Fruit fly (Drosophila melanogaster) whole organism, embryonic: ENCODE measurements around the gene ImpE1.

Source experiments
- Atf3 ChIP-seq: fragments of 200-800 bp; sonication (Bioruptor generic); optimal IDR thresholded peaks from 3 replicates; lab custom pipeline; 2016; ENCODE audit warnings: missing biosample characterization, missing genetic modification characterization
- Atf6 ChIP-seq: fragments of 200-800 bp; sonication (Bioruptor generic); IDR thresholded peaks from 2 replicates; pipeline ENCODE4 v1.3.6; 2022; ENCODE audit warnings: missing biosample characterization, missing genetic modification characterization
- BEAF-32 ChIP-seq: fragments of 200-800 bp; sonication (Bioruptor generic); optimal IDR thresholded peaks from 3 replicates; lab custom pipeline; 2017; ENCODE audit warnings: missing biosample characterization, missing genetic modification characterization, mild to moderate bottlenecking, moderate library complexity, missing genetic modification reagents
- Bdp1 ChIP-seq: fragments of 200-800 bp; sonication (Bioruptor generic); optimal IDR thresholded peaks from 3 replicates; lab custom pipeline; 2016; ENCODE audit warnings: missing biosample characterization, missing genetic modification characterization
- Bgb ChIP-seq: fragments of 200-800 bp; sonication (Bioruptor generic); IDR thresholded peaks from 2 replicates; pipeline ENCODE4 v1.3.6; 2022; ENCODE audit warnings: missing biosample characterization, missing genetic modification characterization; ENCODE audit not compliant: partially characterized antibody
- CG10147 ChIP-seq: fragments of 200-800 bp; sonication (Bioruptor generic); optimal IDR thresholded peaks from 2 replicates; lab custom pipeline; 2019; ENCODE audit warnings: missing biosample characterization, mild to moderate bottlenecking, missing genetic modification characterization, moderate library complexity
- CG11723 ChIP-seq: fragments of 200-800 bp; sonication (Bioruptor generic); optimal IDR thresholded peaks from 2 replicates; lab custom pipeline; 2017; ENCODE audit warnings: missing biosample characterization, mild to moderate bottlenecking, missing genetic modification characterization
- CG1233 ChIP-seq: fragments of 200-800 bp; sonication (Bioruptor generic); optimal IDR thresholded peaks from 4 replicates; lab custom pipeline; 2018; ENCODE audit warnings: missing biosample characterization, mild to moderate bottlenecking, missing genetic modification characterization
- CG12391 ChIP-seq: fragments of 200-800 bp; sonication (Bioruptor generic); optimal IDR thresholded peaks from 3 replicates; lab custom pipeline; 2018; ENCODE audit warnings: missing biosample characterization, mild to moderate bottlenecking, missing genetic modification characterization, moderate library complexity
- CG13296 ChIP-seq: fragments of 200-800 bp; sonication (Bioruptor generic); optimal IDR thresholded peaks from 3 replicates; lab custom pipeline; 2018; ENCODE audit warnings: missing biosample characterization, mild to moderate bottlenecking, missing genetic modification characterization
- CG13424 ChIP-seq: fragments of 200-800 bp; sonication (Bioruptor generic); optimal IDR thresholded peaks from 2 replicates; lab custom pipeline; 2019; ENCODE audit warnings: missing biosample characterization, mild to moderate bottlenecking, missing genetic modification characterization, moderate library complexity
- CG14441 ChIP-seq: fragments of 200-800 bp; sonication (Bioruptor generic); IDR thresholded peaks from 2 replicates; pipeline ENCODE4 v1.3.6; 2022; ENCODE audit warnings: missing biosample characterization, missing genetic modification characterization
- CG14710 ChIP-seq: fragments of 200-800 bp; sonication (Bioruptor generic); optimal IDR thresholded peaks from 3 replicates; lab custom pipeline; 2019; ENCODE audit warnings: missing biosample characterization, mild to moderate bottlenecking, missing genetic modification characterization, moderate library complexity
- CG15696 ChIP-seq: fragments of 200-800 bp; sonication (Bioruptor generic); optimal IDR thresholded peaks from 2 replicates; lab custom pipeline; 2019; ENCODE audit warnings: missing biosample characterization, mild to moderate bottlenecking, missing genetic modification characterization, moderate library complexity
- CG16815 ChIP-seq: fragments of 200-800 bp; sonication (Bioruptor generic); optimal IDR thresholded peaks from 3 replicates; lab custom pipeline; 2017; ENCODE audit warnings: missing biosample characterization, mild to moderate bottlenecking, missing genetic modification characterization
- CG30431 ChIP-seq: fragments of 200-800 bp; sonication (Bioruptor generic); optimal IDR thresholded peaks from 2 replicates; lab custom pipeline; 2017; ENCODE audit warnings: missing biosample characterization, missing genetic modification characterization
- CG3065 ChIP-seq: fragments of 200-800 bp; sonication (Bioruptor generic); optimal IDR thresholded peaks from 2 replicates; lab custom pipeline; 2016; ENCODE audit warnings: missing biosample characterization, missing genetic modification characterization
- CG3163 ChIP-seq: fragments of 200-800 bp; sonication (Bioruptor generic); optimal IDR thresholded peaks from 3 replicates; lab custom pipeline; 2016; ENCODE audit warnings: missing biosample characterization, missing genetic modification characterization
- CG32772 ChIP-seq: fragments of 200-800 bp; sonication (Bioruptor generic); IDR thresholded peaks from 2 replicates; pipeline ENCODE4 v1.3.6; 2022; ENCODE audit warnings: missing biosample characterization, missing genetic modification characterization
- CG3281 ChIP-seq: fragments of 200-800 bp; sonication (Bioruptor generic); optimal IDR thresholded peaks from 3 replicates; lab custom pipeline; 2017; ENCODE audit warnings: missing biosample characterization, mild to moderate bottlenecking, missing genetic modification characterization
- CG3995 ChIP-seq: fragments of 200-800 bp; sonication (Bioruptor generic); optimal IDR thresholded peaks from 3 replicates; lab custom pipeline; 2016; ENCODE audit warnings: missing biosample characterization, missing genetic modification characterization
- CG5245 ChIP-seq: fragments of 200-800 bp; sonication (Bioruptor generic); optimal IDR thresholded peaks from 3 replicates; lab custom pipeline; 2016; ENCODE audit warnings: missing biosample characterization, missing genetic modification characterization
- CTCF ChIP-seq: fragments of 200-800 bp; sonication (Bioruptor generic); optimal IDR thresholded peaks from 2 replicates; lab custom pipeline; 2017; ENCODE audit warnings: missing biosample characterization, mild to moderate bottlenecking, missing genetic modification characterization, moderate library complexity
- CoRest ChIP-seq: fragments of 200-800 bp; sonication (Bioruptor generic); optimal IDR thresholded peaks from 3 replicates; lab custom pipeline; 2018; ENCODE audit warnings: missing biosample characterization, mild to moderate bottlenecking, missing genetic modification characterization, moderate library complexity
- Drgx ChIP-seq: fragments of 200-800 bp; sonication (Bioruptor generic); IDR thresholded peaks from 2 replicates; pipeline ENCODE4 v1.3.6; 2022; ENCODE audit warnings: missing biosample characterization, missing genetic modification characterization
- H2.0 ChIP-seq: fragments of 200-800 bp; sonication (Bioruptor generic); IDR thresholded peaks from 2 replicates; pipeline ENCODE4 v1.3.6; 2022; ENCODE audit warnings: missing biosample characterization, missing genetic modification characterization
- Hmx ChIP-seq: fragments of 200-800 bp; sonication (Bioruptor generic); optimal IDR thresholded peaks from 2 replicates; lab custom pipeline; 2016; ENCODE audit warnings: missing biosample characterization, missing genetic modification characterization
- Hsf ChIP-seq: fragments of 200-800 bp; sonication (Bioruptor generic); optimal IDR thresholded peaks from 3 replicates; lab custom pipeline; 2016; ENCODE audit warnings: missing biosample characterization, missing genetic modification characterization
- Myb ChIP-seq: fragments of 200-800 bp; sonication (Bioruptor generic); optimal IDR thresholded peaks from 2 replicates; lab custom pipeline; 2016; ENCODE audit warnings: missing biosample characterization, missing genetic modification characterization
- Spps ChIP-seq: fragments of 200-800 bp; sonication (Bioruptor generic); optimal IDR thresholded peaks from 2 replicates; lab custom pipeline; 2018; ENCODE audit warnings: missing biosample characterization, mild to moderate bottlenecking, missing genetic modification characterization
- ap ChIP-seq: fragments of 200-800 bp; sonication (Bioruptor generic); IDR thresholded peaks from 2 replicates; pipeline ENCODE4 v1.3.6; 2022; ENCODE audit warnings: missing biosample characterization, missing genetic modification characterization
- dmrt99B ChIP-seq: fragments of 200-800 bp; sonication (Bioruptor generic); optimal IDR thresholded peaks from 2 replicates; lab custom pipeline; 2018; ENCODE audit warnings: missing biosample characterization, mild to moderate bottlenecking, missing genetic modification characterization, moderate library complexity
- eve ChIP-seq, 2 experiments: fragments of >200 bp; optimal IDR thresholded peaks; 2 replicates each; lab custom pipeline; 2017; ENCODE audit warnings: missing biosample characterization in 2 of 2, missing genetic modification characterization in 2 of 2
- fu2 ChIP-seq: fragments of 200-800 bp; sonication (Bioruptor generic); optimal IDR thresholded peaks from 2 replicates; lab custom pipeline; 2016; ENCODE audit warnings: missing biosample characterization, missing genetic modification characterization
- gcm ChIP-seq: fragments of 200-800 bp; sonication (Bioruptor generic); optimal IDR thresholded peaks from 2 replicates; lab custom pipeline; 2019; ENCODE audit warnings: missing biosample characterization, mild to moderate bottlenecking, missing genetic modification characterization, moderate library complexity
- her ChIP-seq: fragments of 200-800 bp; sonication (Bioruptor generic); optimal IDR thresholded peaks from 2 replicates; lab custom pipeline; 2016; ENCODE audit warnings: missing biosample characterization, missing genetic modification characterization
- insv ChIP-seq, 2 experiments: fragments of 200-800 bp; sonication (Bioruptor generic); optimal IDR thresholded peaks; 3 replicates each; lab custom pipeline; 2016 to 2018; ENCODE audit warnings: missing biosample characterization in 2 of 2, missing genetic modification characterization in 2 of 2
- kni ChIP-seq: fragments of 200-800 bp; sonication (Bioruptor generic); optimal IDR thresholded peaks from 3 replicates; lab custom pipeline; 2017; ENCODE audit warnings: mild to moderate bottlenecking, missing biosample characterization, missing genetic modification reagents, missing genetic modification characterization
- lola ChIP-seq, 3 experiments: fragments of >200 bp in 2 of 3; fragments of 200-800 bp in 1 of 3; sonication (Bioruptor generic) in 1 of 3; optimal IDR thresholded peaks; 2 replicates each; lab custom pipeline; 2017 to 2019; ENCODE audit warnings: missing biosample characterization in 3 of 3, missing genetic modification characterization in 3 of 3, mild to moderate bottlenecking in 1 of 3, moderate library complexity in 1 of 3
- mld ChIP-seq: fragments of 200-800 bp; sonication (Bioruptor generic); IDR thresholded peaks from 3 replicates; pipeline ENCODE4 v1.3.6; 2022; ENCODE audit warnings: missing biosample characterization, missing genetic modification characterization; ENCODE audit not compliant: partially characterized antibody
- nerfin-1 ChIP-seq: fragments of 200-800 bp; sonication (Bioruptor generic); optimal IDR thresholded peaks from 3 replicates; lab custom pipeline; 2019; ENCODE audit warnings: missing biosample characterization, mild to moderate bottlenecking, missing genetic modification characterization, moderate library complexity
- nerfin-2 ChIP-seq: fragments of 200-800 bp; sonication (Bioruptor generic); IDR thresholded peaks from 2 replicates; pipeline ENCODE4 v1.3.6; 2022; ENCODE audit warnings: missing biosample characterization, missing genetic modification characterization; ENCODE audit not compliant: partially characterized antibody
- nmo ChIP-seq: fragments of 200-800 bp; sonication (Bioruptor generic); optimal IDR thresholded peaks from 2 replicates; lab custom pipeline; 2018; ENCODE audit warnings: missing biosample characterization, mild to moderate bottlenecking, missing genetic modification characterization, moderate library complexity
- org-1 ChIP-seq: fragments of 200-800 bp; sonication (Bioruptor generic); optimal IDR thresholded peaks from 2 replicates; lab custom pipeline; 2017; ENCODE audit warnings: missing biosample characterization, missing genetic modification characterization
- pzg ChIP-seq: fragments of 200-800 bp; sonication (Bioruptor generic); optimal IDR thresholded peaks from 3 replicates; lab custom pipeline; 2018; ENCODE audit warnings: missing biosample characterization, mild to moderate bottlenecking, missing genetic modification characterization, moderate library complexity
- row ChIP-seq: fragments of 200-800 bp; sonication (Bioruptor generic); IDR thresholded peaks from 3 replicates; pipeline ENCODE4 v1.3.6; 2022; ENCODE audit warnings: missing biosample characterization, missing genetic modification characterization
- sc ChIP-seq, 3 experiments: fragments of >200 bp in 2 of 3; fragments of 200-800 bp in 1 of 3; sonication (Bioruptor generic) in 1 of 3; optimal IDR thresholded peaks; 2 replicates in 2 of 3; 3 replicates in 1 of 3; lab custom pipeline; 2017; ENCODE audit warnings: mild to moderate bottlenecking in 1 of 3, missing biosample characterization in 1 of 3, missing genetic modification characterization in 1 of 3, missing genetic modification reagents in 1 of 3
- sim ChIP-seq: fragments of 200-800 bp; sonication (Bioruptor generic); IDR thresholded peaks from 2 replicates; pipeline ENCODE4 v1.3.6; 2022; ENCODE audit warnings: missing biosample characterization, missing genetic modification characterization
- so ChIP-seq: fragments of 200-800 bp; sonication (Bioruptor generic); IDR thresholded peaks from 3 replicates; pipeline ENCODE4 v1.3.6; 2022; ENCODE audit warnings: missing biosample characterization, missing genetic modification characterization
- wor ChIP-seq: fragments of 200-800 bp; sonication (Bioruptor generic); IDR thresholded peaks from 2 replicates; pipeline ENCODE4 v1.3.6; 2022; ENCODE audit warnings: missing biosample characterization, missing genetic modification characterization
- z ChIP-seq: fragments of 200-800 bp; sonication (Bioruptor generic); IDR thresholded peaks from 3 replicates; pipeline ENCODE4 v1.3.6; 2022; ENCODE audit warnings: missing biosample characterization, missing genetic modification characterization

The ImpE1 gene

dm6 chr3L:8411439-8411897 lies 39.3 kb downstream of the ImpE1 start, which contains the start of gene Exo70 (continued):
- TF ChIP-seq CG3995 (GFP tag; lab: Kevin White, UChicago), result no peak
- TF ChIP-seq CG3163 (GFP tag; lab: Kevin White, UChicago), result no peak
- TF ChIP-seq CTCF (GFP tag; lab: Kevin White, UChicago), result no peak
- no peak for TF ChIP-seq CG3065 (GFP tag; lab: Kevin White, UChicago)
- TF ChIP-seq wor, result no peak
- no peak for TF ChIP-seq z (GFP tag; lab: Robert Waterston, UW)
- peak; percentile 65 for TF ChIP-seq nmo (GFP tag; lab: Kevin White, UChicago)
- no peak for TF ChIP-seq CG13296 (GFP tag; lab: Kevin White, UChicago)
- peak; percentile 18 for TF ChIP-seq fu2 (GFP tag; lab: Kevin White, UChicago)
- no peak for TF ChIP-seq eve (GFP tag; optimal IDR thresholded peaks at IDR 0.05; lab: Kevin White, UChicago)
- no peak for TF ChIP-seq dmrt99B (tag; lab: Kevin White, UChicago)
- no peak for TF ChIP-seq Drgx (GFP tag; lab: Robert Waterston, UW)
- TF ChIP-seq CG13424, result no peak
- TF ChIP-seq mld (GFP tag; lab: Robert Waterston, UW), result no peak
- no peak for TF ChIP-seq ap (GFP tag; lab: Robert Waterston, UW)
- no peak for TF ChIP-seq CG10147 (GFP tag; lab: Kevin White, UChicago)
- TF ChIP-seq sc (optimal IDR thresholded peaks at IDR 0.05; lab: Kevin White, UChicago), result no peak
- no peak for TF ChIP-seq sc (GFP tag; optimal IDR thresholded peaks at IDR 0.05; lab: Kevin White, UChicago)
- peak; percentile 63 for TF ChIP-seq CG14710 (tag; lab: Kevin White, UChicago)
- TF ChIP-seq so (GFP tag; lab: Robert Waterston, UW), result no peak
- TF ChIP-seq nerfin-2 (GFP tag; lab: Robert Waterston, UW), result no peak
- no peak for TF ChIP-seq CG15696 (tag; lab: Kevin White, UChicago)
- TF ChIP-seq org-1 (GFP tag; lab: Kevin White, UChicago), result no peak
- no peak for TF ChIP-seq gcm (GFP tag; lab: Kevin White, UChicago)
- TF ChIP-seq Bgb, result no peak
- peak; percentile 64 for TF ChIP-seq CG32772 (GFP tag; lab: Robert Waterston, UW)
- TF ChIP-seq Hmx, result no peak
- no peak for TF ChIP-seq H2.0 (GFP tag; lab: Robert Waterston, UW)
- TF ChIP-seq nerfin-1, result peak; percentile 84
- TF ChIP-seq CG3281 (GFP tag; lab: Kevin White, UChicago), result no peak
- no peak for TF ChIP-seq Bdp1
- TF ChIP-seq CG1233 (GFP tag; lab: Kevin White, UChicago), result no peak
- TF ChIP-seq CG30431 (GFP tag; lab: Kevin White, UChicago), result no peak
- peak; percentile 51 for TF ChIP-seq pzg (GFP tag; lab: Kevin White, UChicago)
- TF ChIP-seq CoRest (tag; lab: Kevin White, UChicago), result no peak
- TF ChIP-seq CG5245, result no peak
- TF ChIP-seq sim, result no peak
- no peak for TF ChIP-seq Atf3 (GFP tag; lab: Kevin White, UChicago)
- TF ChIP-seq Atf6 (GFP tag; lab: Robert Waterston, UW), result no peak
- TF ChIP-seq lola (GFP tag; optimal IDR thresholded peaks at IDR 0.05; lab: Kevin White, UChicago), result no peak
- peak; percentile 85 for TF ChIP-seq row
- TF ChIP-seq her (GFP tag; lab: Kevin White, UChicago), result no peak
- TF ChIP-seq BEAF-32 (GFP tag; lab: Kevin White, UChicago), result peak; percentile 43
- no peak for TF ChIP-seq CG14441 (GFP tag; lab: Robert Waterston, UW)
- TF ChIP-seq kni (GFP tag; lab: Kevin White, UChicago), result no peak
- TF ChIP-seq Myb (GFP tag; lab: Kevin White, UChicago), result peak; percentile 94
- TF ChIP-seq insv (GFP tag; optimal IDR thresholded peaks at IDR 0.05; lab: Kevin White, UChicago), result peak in 1 of 2 experiments; percentile 19
- no peak for TF ChIP-seq CG16815 (GFP tag; lab: Kevin White, UChicago)
- no peak for TF ChIP-seq Spps (tag; lab: Kevin White, UChicago)
- TF ChIP-seq CG11723 (GFP tag; lab: Kevin White, UChicago), result no peak
- TF ChIP-seq CG12391 (tag; lab: Kevin White, UChicago), result peak; percentile 41
- peak; percentile 28 for TF ChIP-seq Hsf (GFP tag; lab: Kevin White, UChicago)
